Fruit fly (Drosophila melanogaster) whole organism, wandering third instar larva: ENCODE measurements around the gene ND-20L.

Experiments
- CrebA ChIP-seq: fragments of 200-800 bp; sonication (Bioruptor generic); optimal IDR thresholded peaks from 2 replicates; lab custom pipeline; 2016; ENCODE audit warnings: missing biosample characterization, mild to moderate bottlenecking, missing genetic modification characterization, borderline replicate concordance
- GATAd ChIP-seq: sonication (Bioruptor generic); optimal IDR thresholded peaks from 2 replicates; lab custom pipeline; 2016; ENCODE audit warnings: missing biosample characterization, missing genetic modification characterization
- HLH106 ChIP-seq: fragments of 200-800 bp; optimal IDR thresholded peaks from 3 replicates; lab custom pipeline; 2019; ENCODE audit warnings: missing biosample characterization, mild to moderate bottlenecking, missing genetic modification characterization, moderate library complexity
- N ChIP-seq: fragments of >200 bp; optimal IDR thresholded peaks from 2 replicates; lab custom pipeline; 2018; ENCODE audit warnings: missing biosample characterization, missing external identifiers, missing genetic modification characterization
- Sp1 ChIP-seq: fragments of 200-800 bp; sonication (Bioruptor generic); optimal IDR thresholded peaks from 3 replicates; lab custom pipeline; 2019; ENCODE audit warnings: missing biosample characterization, mild to moderate bottlenecking, missing genetic modification characterization, moderate library complexity
- Vsx2 ChIP-seq: fragments of 200-300, 225-300 bp; sonication (Bioruptor generic); optimal IDR thresholded peaks from 2 replicates; lab custom pipeline; 2018; ENCODE audit warnings: missing biosample characterization, missing genetic modification characterization; ENCODE audit not compliant: partially characterized antibody
- dmrt93B ChIP-seq: fragments of 200-800 bp; sonication (Bioruptor generic); optimal IDR thresholded peaks from 2 replicates; lab custom pipeline; 2018; ENCODE audit warnings: missing biosample characterization, mild to moderate bottlenecking, missing genetic modification characterization
- foxo ChIP-seq, 2 experiments: fragments of 200-800 bp; sonication (Bioruptor generic); optimal IDR thresholded peaks; 2 replicates in 1 of 2; 3 replicates in 1 of 2; lab custom pipeline; 2016 to 2017; ENCODE audit warnings: missing biosample characterization in 2 of 2, missing genetic modification characterization in 2 of 2
- fru ChIP-seq: fragments of 200-800 bp; sonication (Bioruptor generic); optimal IDR thresholded peaks from 3 replicates; lab custom pipeline; 2016; ENCODE audit warnings: missing biosample characterization, mild to moderate bottlenecking, missing genetic modification characterization
- h ChIP-seq: fragments of 200-800 bp; sonication (Bioruptor generic); optimal IDR thresholded peaks from 3 replicates; lab custom pipeline; 2016; ENCODE audit warnings: missing biosample characterization, mild to moderate bottlenecking, missing genetic modification characterization
- lola ChIP-seq: fragments of >200 bp; optimal IDR thresholded peaks from 2 replicates; lab custom pipeline; 2017; ENCODE audit warnings: missing biosample characterization, missing genetic modification characterization
- pan ChIP-seq: fragments of >200 bp; optimal IDR thresholded peaks from 2 replicates; lab custom pipeline; 2017
- psq ChIP-seq: fragments of 200-800 bp; sonication (Bioruptor generic); optimal IDR thresholded peaks from 3 replicates; lab custom pipeline; 2017; ENCODE audit warnings: missing biosample characterization, mild to moderate bottlenecking, missing genetic modification characterization, moderate library complexity
- usp ChIP-seq: fragments of >200 bp; optimal IDR thresholded peaks from 2 replicates; lab custom pipeline; 2017; ENCODE audit warnings: missing biosample characterization, missing genetic modification characterization

- no peak for TF ChIP-seq Vsx2
- TF ChIP-seq pan (lab: Kevin White, UChicago), result no peak
- peak; percentile 20 for TF ChIP-seq psq (GFP tag; lab: Kevin White, UChicago)
- TF ChIP-seq foxo (GFP tag; optimal IDR thresholded peaks at IDR 0.05; lab: Kevin White, UChicago), result peak in 1 of 2 experiments; percentile 48
- no peak for TF ChIP-seq N (GFP tag; lab: Kevin White, UChicago)
- peak; percentile 54 for TF ChIP-seq h (GFP tag; lab: Kevin White, UChicago)
- no peak for TF ChIP-seq lola (GFP tag; lab: Kevin White, UChicago)
- TF ChIP-seq Sp1 (GFP tag; lab: Kevin White, UChicago), result peak; percentile 7
- TF ChIP-seq fru, result peak; percentile 29
- TF ChIP-seq usp (GFP tag; lab: Kevin White, UChicago), result no peak
- TF ChIP-seq HLH106 (tag; lab: Kevin White, UChicago), result peak; percentile 36
- TF ChIP-seq dmrt93B (GFP tag; lab: Kevin White, UChicago), result no peak
- no peak for TF ChIP-seq CrebA (GFP tag; lab: Kevin White, UChicago)
- no peak for TF ChIP-seq GATAd (GFP tag; lab: Kevin White, UChicago)
These were observed 34.4 kb downstream of the ND-20L start for dm6 chr3R:29549945-29550344.
